Fruit fly (Drosophila melanogaster): Measurements from ENCODE around the gene CG5265.

DNA sequence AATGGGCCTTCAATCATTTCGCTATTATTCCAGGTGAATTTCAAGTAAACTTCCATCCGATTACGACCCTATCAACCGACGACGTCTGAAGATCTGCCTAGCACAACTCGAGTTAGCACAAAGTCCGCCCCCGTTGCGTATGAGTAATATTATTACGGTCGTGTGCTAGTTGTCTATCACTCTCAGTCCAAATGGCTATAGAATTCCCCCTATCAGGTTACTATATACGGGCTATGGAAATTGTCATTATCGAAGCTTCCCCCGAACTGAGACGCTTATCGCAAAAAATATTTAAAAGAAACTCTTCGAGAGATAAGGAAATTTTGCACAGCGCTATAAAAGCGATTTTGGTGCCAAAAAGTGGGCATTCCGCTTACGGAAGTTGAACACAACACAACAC lies 3.1 kb upstream of the CG5265 start, which contains the start of gene CG5246:
- TF ChIP-seq psq (GFP tag; optimal IDR thresholded peaks at IDR 0.05) (no peak), Hr78 (GFP tag; optimal IDR thresholded peaks at IDR 0.05) (no peak), fru (GFP tag; optimal IDR thresholded peaks at IDR 0.05) (no peak), br (GFP tag; optimal IDR thresholded peaks at IDR 0.05) (no peak), Abd-B (GFP tag; optimal IDR thresholded peaks at IDR 0.05) (no peak), Myc (optimal IDR thresholded peaks at IDR 0.05) (no peak), Vsx2 (GFP tag; optimal IDR thresholded peaks at IDR 0.05; ENCODE audit: partially characterized antibody) (no peak)

Measured in whole organism, wandering third instar larva.